Worm (Caenorhabditis elegans): ENCODE data around the gene CD4.11.

- TF ChIP-seq sptf-2 (GFP tag; optimal IDR thresholded peaks at IDR 0.05): no peak
- 0 out of 2 replicates have a peak, but pooled peaks have one; percentile 55 for TF ChIP-seq ztf-28 (GFP tag; IDR thresholded peaks at IDR 0.05)
- TF ChIP-seq madf-10 (tag; optimal IDR thresholded peaks at IDR 0.05): no peak
- TF ChIP-seq somi-1 (GFP tag; optimal IDR thresholded peaks at IDR 0.05): no peak
- TF ChIP-seq attf-5 (GFP tag; optimal IDR thresholded peaks at IDR 0.05): peak; percentile 46
- no peak for TF ChIP-seq ZK185.1 (tag; optimal IDR thresholded peaks at IDR 0.05; ENCODE audit: poor library complexity, severe bottlenecking)
- TF ChIP-seq ztf-3 (GFP tag; optimal IDR thresholded peaks at IDR 0.05): no peak
- no peak for TF ChIP-seq pha-4 (tag; optimal IDR thresholded peaks at IDR 0.05)
- no peak for TF ChIP-seq ztf-26 (tag; optimal IDR thresholded peaks at IDR 0.05)
- no peak for TF ChIP-seq snpc-4 (GFP tag; optimal IDR thresholded peaks at IDR 0.05)
- TF ChIP-seq snpc-4 (tag; optimal IDR thresholded peaks at IDR 0.05): peak in 2 of 4 experiments; percentile 13 to 34
- peak; percentile 89 for TF ChIP-seq F10E7.11 (tag; optimal IDR thresholded peaks at IDR 0.05)
Observed at ce11 chrV:5591887-5592286, 7.0 kb downstream of the CD4.11 start.
